Worm (Caenorhabditis elegans) whole organism, L1 larva: ENCODE results near the gene srt-32.

ENCODE experiments used
- C04F5.9 ChIP-seq: sonication (generic microtip); optimal IDR thresholded peaks from 2 replicates; lab custom pipeline; 2016; ENCODE audit warnings: missing genetic modification characterization, missing compliant biosample characterization
- F16B12.6 ChIP-seq: fragments of 150-350 bp; optimal IDR thresholded peaks from 2 replicates; lab custom pipeline; 2014; ENCODE audit warnings: missing biosample characterization, missing genetic modification characterization
- Y116A8C.19 ChIP-seq: sonication (generic microtip); optimal IDR thresholded peaks from 2 replicates; lab custom pipeline; 2016; ENCODE audit warnings: missing compliant biosample characterization, missing genetic modification characterization, borderline replicate concordance
- aha-1 ChIP-seq: fragments of 150-350 bp; optimal IDR thresholded peaks from 2 replicates; lab custom pipeline; 2014; ENCODE audit warnings: missing biosample characterization, missing genetic modification characterization
- alr-1 ChIP-seq: fragments of 200-800 bp; sonication (Bioruptor generic); optimal IDR thresholded peaks from 2 replicates; lab custom pipeline; 2018; ENCODE audit warnings: borderline replicate concordance, mild to moderate bottlenecking, missing genetic modification characterization, missing compliant biosample characterization
- aly-2 ChIP-seq: fragments of 150-350 bp; optimal IDR thresholded peaks from 2 replicates; lab custom pipeline; 2014; ENCODE audit warnings: missing biosample characterization, missing genetic modification characterization
- blmp-1 ChIP-seq: fragments of 150-350 bp; optimal IDR thresholded peaks from 2 replicates; lab custom pipeline; 2014; ENCODE audit warnings: missing biosample characterization, missing genetic modification characterization
- ces-1 ChIP-seq: fragments of 150-350 bp; optimal IDR thresholded peaks from 2 replicates; lab custom pipeline; 2014; ENCODE audit warnings: missing biosample characterization, missing genetic modification reagents, missing genetic modification characterization
- dsc-1 ChIP-seq: sonication (generic microtip); optimal IDR thresholded peaks from 2 replicates; lab custom pipeline; 2016; ENCODE audit warnings: mild to moderate bottlenecking, missing genetic modification characterization, missing compliant biosample characterization
- efl-1 ChIP-seq, 4 experiments: fragments of 150-350 bp; optimal IDR thresholded peaks in 3 of 4; peaks in 1 of 4; 1 replicate in 1 of 4; 2 replicates in 3 of 4; lab custom pipeline; 2014; ENCODE audit warnings: missing biosample characterization in 2 of 4, missing genetic modification characterization in 2 of 4, missing genetic modification reagents in 2 of 4
- efl-3 ChIP-seq: fragments of 200-800 bp; sonication (Bioruptor generic); optimal IDR thresholded peaks from 2 replicates; lab custom pipeline; 2018; ENCODE audit warnings: mild to moderate bottlenecking, missing genetic modification characterization, missing compliant biosample characterization
- egl-27 ChIP-seq, 2 experiments: fragments of 150-350 bp in 1 of 2; sonication (generic microtip); optimal IDR thresholded peaks; 3 replicates each; lab custom pipeline; 2017 to 2018; ENCODE audit warnings: missing biosample characterization in 2 of 2, missing genetic modification characterization in 2 of 2, missing genetic modification reagents in 2 of 2
- elt-2 ChIP-seq: sonication (generic microtip); optimal IDR thresholded peaks from 2 replicates; lab custom pipeline; 2016; ENCODE audit warnings: missing genetic modification characterization, mild to moderate bottlenecking, inconsistent platforms, missing compliant biosample characterization, missing genetic modification reagents
- elt-3 ChIP-seq, 6 experiments: fragments of 150-350 bp in 1 of 6; sonication (generic microtip); optimal IDR thresholded peaks; 2 replicates each; lab custom pipeline; 2017 to 2018; ENCODE audit warnings: missing biosample characterization in 6 of 6, missing genetic modification characterization in 6 of 6, inconsistent platforms in 1 of 6
- fkh-8 ChIP-seq: sonication (generic microtip); optimal IDR thresholded peaks from 2 replicates; lab custom pipeline; 2016; ENCODE audit warnings: mild to moderate bottlenecking, missing genetic modification characterization, missing compliant biosample characterization
- fos-1 ChIP-seq: fragments of 150-350 bp; optimal IDR thresholded peaks from 2 replicates; lab custom pipeline; 2014; ENCODE audit warnings: missing biosample characterization, missing genetic modification characterization
- hlh-17 ChIP-seq: fragments of 200-800 bp; sonication (Bioruptor generic); optimal IDR thresholded peaks from 2 replicates; lab custom pipeline; 2018; ENCODE audit warnings: missing genetic modification characterization, mild to moderate bottlenecking, missing compliant biosample characterization, moderate library complexity, borderline replicate concordance
- irx-1 ChIP-seq: sonication (generic microtip); optimal IDR thresholded peaks from 2 replicates; lab custom pipeline; 2016; ENCODE audit warnings: missing genetic modification characterization, missing compliant biosample characterization
- lin-13 ChIP-seq: fragments of 150-350 bp; optimal IDR thresholded peaks from 2 replicates; lab custom pipeline; 2014; ENCODE audit warnings: missing biosample characterization, missing genetic modification reagents, missing genetic modification characterization
- lin-15B ChIP-seq: fragments of 150-350 bp; sonication (generic microtip); optimal IDR thresholded peaks from 3 replicates; lab custom pipeline; 2014; ENCODE audit warnings: missing biosample characterization, missing genetic modification characterization
- lin-39 ChIP-seq: fragments of 150-350 bp; optimal IDR thresholded peaks from 2 replicates; lab custom pipeline; 2014; ENCODE audit warnings: missing biosample characterization, missing genetic modification reagents, missing genetic modification characterization
- lsy-2 ChIP-seq, 2 experiments: fragments of 150-350 bp; optimal IDR thresholded peaks; 2 replicates each; lab custom pipeline; 2014; ENCODE audit warnings: missing biosample characterization in 2 of 2, missing genetic modification characterization in 2 of 2
- mab-9 ChIP-seq: fragments of 200-800 bp; sonication (Bioruptor generic); IDR thresholded peaks from 2 replicates; pipeline ENCODE4 v1.3.6; 2022; ENCODE audit warnings: missing genetic modification reagents, missing genetic modification characterization, missing compliant biosample characterization
- mdl-1 ChIP-seq, 2 experiments: fragments of 150-350 bp; optimal IDR thresholded peaks; 2 replicates each; lab custom pipeline; 2014 to 2017; ENCODE audit warnings: missing biosample characterization in 2 of 2, missing genetic modification characterization in 2 of 2, inconsistent platforms in 1 of 2
- nhr-11 ChIP-seq: fragments of 150-350 bp; optimal IDR thresholded peaks from 2 replicates; lab custom pipeline; 2014; ENCODE audit warnings: missing biosample characterization, missing genetic modification characterization
- nhr-19 ChIP-seq: fragments of 200-800 bp; sonication (Bioruptor generic); conservative IDR thresholded peaks from 2 replicates; pipeline ENCODE4 v1.3.6; 2022; ENCODE audit warnings: missing genetic modification characterization, missing compliant biosample characterization
- nhr-20 ChIP-seq: sonication (generic microtip); optimal IDR thresholded peaks from 2 replicates; lab custom pipeline; 2016; ENCODE audit warnings: mild to moderate bottlenecking, missing genetic modification characterization, missing compliant biosample characterization
- nhr-237 ChIP-seq: fragments of 150-350 bp; optimal IDR thresholded peaks from 2 replicates; lab custom pipeline; 2014; ENCODE audit warnings: missing biosample characterization, missing genetic modification characterization
- nhr-85 ChIP-seq: sonication (generic microtip); peaks from one replicate; lab custom pipeline; 2016; ENCODE audit warnings: missing genetic modification characterization, inconsistent platforms, missing compliant biosample characterization
- pax-3 ChIP-seq: fragments of 200-800 bp; sonication (Bioruptor generic); optimal IDR thresholded peaks from 2 replicates; lab custom pipeline; 2018; ENCODE audit warnings: mild to moderate bottlenecking, missing genetic modification characterization, moderate library complexity, missing compliant biosample characterization
- rnt-1 ChIP-seq: sonication (generic microtip); optimal IDR thresholded peaks from 2 replicates; lab custom pipeline; 2016; ENCODE audit warnings: mild to moderate bottlenecking, missing genetic modification characterization, moderate library complexity, missing compliant biosample characterization
- skn-1 ChIP-seq: fragments of 150-350 bp; optimal IDR thresholded peaks from 2 replicates; lab custom pipeline; 2014; ENCODE audit warnings: missing biosample characterization, missing genetic modification characterization
- snu-23 ChIP-seq: sonication (generic microtip); optimal IDR thresholded peaks from 2 replicates; lab custom pipeline; 2016; ENCODE audit warnings: missing genetic modification characterization, missing compliant biosample characterization
- sox-4 ChIP-seq: sonication (generic microtip); optimal IDR thresholded peaks from 2 replicates; lab custom pipeline; 2016; ENCODE audit warnings: missing genetic modification characterization, missing compliant biosample characterization
- tbx-2 ChIP-seq: sonication (generic microtip); optimal IDR thresholded peaks from 2 replicates; lab custom pipeline; 2016; ENCODE audit warnings: missing genetic modification characterization, missing compliant biosample characterization
- unc-62 ChIP-seq: fragments of 150-350 bp; optimal IDR thresholded peaks from 2 replicates; lab custom pipeline; 2014; ENCODE audit warnings: missing biosample characterization, missing genetic modification reagents, missing genetic modification characterization
- unc-86 ChIP-seq: sonication (generic microtip); optimal IDR thresholded peaks from 2 replicates; lab custom pipeline; 2016; ENCODE audit warnings: missing genetic modification characterization, missing compliant biosample characterization
- unc-98 ChIP-seq: fragments of 200-800 bp; sonication (Bioruptor generic); IDR thresholded peaks from 2 replicates; pipeline ENCODE4 v1.3.6; 2022; ENCODE audit warnings: missing genetic modification characterization, missing compliant biosample characterization
- vab-15 ChIP-seq: sonication (generic microtip); optimal IDR thresholded peaks from 2 replicates; lab custom pipeline; 2017; ENCODE audit warnings: missing genotype, mild to moderate bottlenecking, missing genetic modification characterization, missing compliant biosample characterization
- xbp-1 ChIP-seq: sonication (generic microtip); optimal IDR thresholded peaks from 2 replicates; lab custom pipeline; 2016; ENCODE audit warnings: missing genetic modification characterization, missing compliant biosample characterization
- zag-1 ChIP-seq: fragments of 150-350 bp; optimal IDR thresholded peaks from 2 replicates; lab custom pipeline; 2014; ENCODE audit warnings: missing biosample characterization, missing genetic modification characterization
- ztf-11 ChIP-seq, 2 experiments: sonication (generic microtip); optimal IDR thresholded peaks; 2 replicates each; lab custom pipeline; 2016 to 2017; ENCODE audit warnings: missing genetic modification characterization in 2 of 2, missing biosample characterization in 1 of 2, missing compliant biosample characterization in 1 of 2
- ztf-4 ChIP-seq: fragments of 150-350 bp; optimal IDR thresholded peaks from 2 replicates; lab custom pipeline; 2014; ENCODE audit warnings: missing biosample characterization, missing genetic modification characterization

srt-32 gene

DNA sequence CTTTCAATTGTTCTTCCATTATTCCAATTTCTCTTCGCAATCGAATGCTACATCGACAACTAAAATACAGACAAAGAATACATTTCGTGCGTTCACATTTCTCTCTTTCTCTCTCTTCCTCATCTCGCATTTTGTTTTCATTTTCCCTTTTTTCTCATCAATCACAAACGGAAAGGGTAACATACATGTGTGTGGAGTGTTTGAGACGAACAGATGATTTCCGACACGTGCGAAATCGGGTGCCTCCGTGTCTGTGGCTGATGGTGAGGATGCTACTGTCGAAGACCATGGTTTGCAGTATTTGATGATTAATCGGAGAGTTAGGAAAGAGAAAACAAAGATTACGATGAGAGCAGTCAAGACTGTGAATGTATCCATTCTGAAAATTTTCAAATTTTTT lies 48.7 kb upstream of the srt-32 start, which contains the start of gene R02D5.9 (continued):
- TF ChIP-seq mdl-1 (tag; optimal IDR thresholded peaks at IDR 0.05; lab: Kevin White, UChicago), result peak in 1 of 2 experiments; percentile 94
- TF ChIP-seq dsc-1 (tag; lab: Kevin White, UChicago), result no peak
- TF ChIP-seq nhr-20, result peak; percentile 50
- TF ChIP-seq fos-1 (tag; lab: Kevin White, UChicago), result no peak
- TF ChIP-seq Y116A8C.19, result no peak
- no peak for TF ChIP-seq nhr-19 (GFP tag; lab: Robert Waterston, UW)
- TF ChIP-seq aly-2, result no peak
- no peak for TF ChIP-seq ztf-11 (tag; optimal IDR thresholded peaks at IDR 0.05; lab: Kevin White, UChicago)
- TF ChIP-seq F16B12.6, result no peak
- no peak for TF ChIP-seq zag-1 (tag; lab: Kevin White, UChicago)
- TF ChIP-seq nhr-11 (tag; lab: Kevin White, UChicago), result no peak
- TF ChIP-seq ztf-4, result no peak
- no peak for TF ChIP-seq rnt-1 (tag; lab: Kevin White, UChicago)
- no peak for TF ChIP-seq ces-1 (GFP tag; lab: Kevin White, UChicago)
- TF ChIP-seq tbx-2 (tag; lab: Kevin White, UChicago), result peak; percentile 42
- TF ChIP-seq nhr-237 (tag; lab: Kevin White, UChicago), result no peak
- TF ChIP-seq vab-15, result no peak
- TF ChIP-seq snu-23, result peak; percentile 51
- no peak for TF ChIP-seq unc-62
- TF ChIP-seq mab-9 (GFP tag; lab: Robert Waterston, UW), result no peak
- TF ChIP-seq aha-1 (tag; lab: Kevin White, UChicago), result no peak
- peak; percentile 99 for TF ChIP-seq blmp-1 (tag; lab: Kevin White, UChicago)
- no peak for TF ChIP-seq C04F5.9 (tag; lab: Kevin White, UChicago)
- no peak for TF ChIP-seq sox-4 (tag; lab: Kevin White, UChicago)
- TF ChIP-seq alr-1, result no peak
- no peak for TF ChIP-seq irx-1
- TF ChIP-seq lin-15B, result no peak
- TF ChIP-seq egl-27 (tag; optimal IDR thresholded peaks at IDR 0.05; lab: Kevin White, UChicago), result no peak
- no peak for TF ChIP-seq pax-3 (tag; lab: Kevin White, UChicago)
- TF ChIP-seq efl-1 (optimal IDR thresholded peaks at IDR 0.05; lab: Kevin White, UChicago), result peak; percentile 4 to 9
- TF ChIP-seq efl-1 (GFP tag; optimal IDR thresholded peaks at IDR 0.05 in 1 of 2; lab: Kevin White, UChicago), result peak in 1 of 2 experiments; percentile 4
- no peak for TF ChIP-seq hlh-17 (GFP tag; lab: Kevin White, UChicago)
- TF ChIP-seq fkh-8, result no peak
- TF ChIP-seq skn-1 (tag; lab: Kevin White, UChicago), result peak; percentile 14
- TF ChIP-seq xbp-1 (tag; lab: Kevin White, UChicago), result no peak
- no peak for TF ChIP-seq unc-86 (tag; lab: Kevin White, UChicago)

DNA sequence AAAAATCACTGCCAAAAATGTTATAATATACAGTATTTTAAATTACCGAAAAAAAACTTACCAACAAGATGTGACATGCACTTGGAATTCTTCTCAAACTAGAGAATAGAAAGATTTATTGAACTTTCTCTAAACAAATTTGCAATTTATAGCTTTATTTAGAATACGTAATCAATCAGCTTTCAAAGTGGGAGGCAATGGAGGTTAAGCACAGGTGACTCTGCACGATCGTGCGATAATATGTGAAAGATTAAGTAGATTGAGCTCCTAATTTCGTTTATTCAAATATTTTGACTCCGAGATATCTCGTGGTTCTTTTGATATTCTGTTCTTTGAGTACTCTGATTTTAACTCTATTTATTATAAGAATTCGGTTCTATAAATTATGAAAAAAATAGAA lies 41.4 kb upstream of the srt-32 start, which contains the start of gene R02D5.6:
Gene R02D5.6 (minus strand): TSS at position 101 of the 400 bp plus-strand sequence.
- TF ChIP-seq fkh-8 (peak; percentile 14), zag-1 (tag; lab: Kevin White, UChicago) (no peak), unc-86 (tag; lab: Kevin White, UChicago) (no peak), aha-1 (tag; lab: Kevin White, UChicago) (no peak), egl-27 (tag; optimal IDR thresholded peaks at IDR 0.05; lab: Kevin White, UChicago) (no peak)

DNA sequence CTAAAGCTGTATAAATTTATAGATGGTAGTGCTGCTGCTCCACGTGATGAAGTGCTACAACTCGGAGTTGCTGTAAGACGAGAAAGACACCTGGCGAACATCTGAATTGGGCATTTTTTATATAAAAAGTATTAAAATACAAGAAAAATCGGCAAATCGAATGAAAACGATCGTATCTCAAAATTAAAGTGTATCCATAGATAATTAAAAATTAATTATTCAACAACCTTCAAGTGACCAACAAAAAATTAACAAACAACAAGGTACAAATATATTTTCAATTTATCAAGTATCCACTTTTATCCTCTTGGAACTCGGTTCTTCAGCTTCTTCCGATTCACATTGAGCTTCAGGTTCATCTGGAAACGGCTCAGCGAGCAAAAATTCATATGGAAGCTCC lies 40.1 kb upstream of the srt-32 start, which contains the start of gene R02D5.8:
Gene R02D5.8 (minus strand): TSS at position 101 of the 400 bp plus-strand sequence.
- TF ChIP-seq ztf-11 (tag; optimal IDR thresholded peaks at IDR 0.05; lab: Kevin White, UChicago) (no peak), mdl-1 (tag; optimal IDR thresholded peaks at IDR 0.05; lab: Kevin White, UChicago) (no peak), lsy-2 (tag; optimal IDR thresholded peaks at IDR 0.05; lab: Kevin White, UChicago) (no peak), nhr-85 (no peak), elt-2 (tag; lab: Kevin White, UChicago) (no peak), unc-98 (GFP tag; lab: Robert Waterston, UW) (no peak), efl-3 (GFP tag; lab: Kevin White, UChicago) (no peak), nhr-20 (no peak), efl-1 (optimal IDR thresholded peaks at IDR 0.05; lab: Kevin White, UChicago) (no peak), efl-1 (GFP tag; optimal IDR thresholded peaks at IDR 0.05 in 1 of 2; lab: Kevin White, UChicago) (no peak), lin-39 (no peak), elt-3 (tag; optimal IDR thresholded peaks at IDR 0.05; lab: Kevin White, UChicago) (no peak), lin-13 (no peak), lin-15B (no peak)
